Worm (Caenorhabditis elegans) whole organism, L1 larva: ENCODE results near the gene R52.6.
"Not testable (repeated sequence)": the region's sequence is repeated elsewhere in the genome, so short reads cannot be mapped to it uniquely, and the experiment has no call there.

Experiments
- C34B4.2 ChIP-seq: sonication (generic microtip); optimal IDR thresholded peaks from 2 replicates; lab custom pipeline; 2017; ENCODE audit warnings: mild to moderate bottlenecking, missing genetic modification characterization, missing compliant biosample characterization
- blmp-1 ChIP-seq: fragments of 150-350 bp; optimal IDR thresholded peaks from 2 replicates; lab custom pipeline; 2014; ENCODE audit warnings: missing biosample characterization, missing genetic modification characterization
- ceh-63 ChIP-seq: fragments of 200-800 bp; sonication (Bioruptor generic); optimal IDR thresholded peaks from 2 replicates; lab custom pipeline; 2018; ENCODE audit warnings: mild to moderate bottlenecking, missing genetic modification characterization, missing compliant biosample characterization
- ceh-8 ChIP-seq: fragments of 200-800 bp; sonication (Bioruptor generic); optimal IDR thresholded peaks from 2 replicates; lab custom pipeline; 2018; ENCODE audit warnings: mild to moderate bottlenecking, missing genetic modification characterization, moderate library complexity, missing compliant biosample characterization
- ceh-90 ChIP-seq: sonication (generic microtip); optimal IDR thresholded peaks from 2 replicates; lab custom pipeline; 2016; ENCODE audit warnings: missing genetic modification characterization, missing compliant biosample characterization
- efl-1 ChIP-seq, 4 experiments: fragments of 150-350 bp; optimal IDR thresholded peaks in 3 of 4; peaks in 1 of 4; 1 replicate in 1 of 4; 2 replicates in 3 of 4; lab custom pipeline; 2014; ENCODE audit warnings: missing biosample characterization in 2 of 4, missing genetic modification characterization in 2 of 4, missing genetic modification reagents in 2 of 4
- egl-13 ChIP-seq: sonication (generic microtip); optimal IDR thresholded peaks from 2 replicates; lab custom pipeline; 2016; ENCODE audit warnings: missing genotype, missing genetic modification reagents, missing genetic modification characterization, missing compliant biosample characterization
- elt-2 ChIP-seq: sonication (generic microtip); optimal IDR thresholded peaks from 2 replicates; lab custom pipeline; 2016; ENCODE audit warnings: missing genetic modification characterization, mild to moderate bottlenecking, inconsistent platforms, missing compliant biosample characterization, missing genetic modification reagents
- elt-3 ChIP-seq, 6 experiments: fragments of 150-350 bp in 1 of 6; sonication (generic microtip); optimal IDR thresholded peaks; 2 replicates each; lab custom pipeline; 2017 to 2018; ENCODE audit warnings: missing biosample characterization in 6 of 6, missing genetic modification characterization in 6 of 6, inconsistent platforms in 1 of 6
- ets-5 ChIP-seq: fragments of 200-800 bp; sonication (Bioruptor generic); IDR thresholded peaks from 2 replicates; pipeline ENCODE4 v1.3.6; 2022; ENCODE audit warnings: missing genetic modification characterization, missing compliant biosample characterization
- fkh-4 ChIP-seq: sonication (generic microtip); optimal IDR thresholded peaks from 2 replicates; lab custom pipeline; 2016; ENCODE audit warnings: missing compliant biosample characterization, missing genetic modification characterization, borderline replicate concordance
- fos-1 ChIP-seq: fragments of 150-350 bp; optimal IDR thresholded peaks from 2 replicates; lab custom pipeline; 2014; ENCODE audit warnings: missing biosample characterization, missing genetic modification characterization
- hlh-4 ChIP-seq: sonication (generic microtip); optimal IDR thresholded peaks from 2 replicates; lab custom pipeline; 2016; ENCODE audit warnings: mild to moderate bottlenecking, missing genetic modification characterization, missing compliant biosample characterization
- hpl-2 ChIP-seq: fragments of 150-350 bp; optimal IDR thresholded peaks from 2 replicates; lab custom pipeline; 2014; ENCODE audit warnings: missing biosample characterization, missing genetic modification reagents, missing genetic modification characterization
- irx-1 ChIP-seq: sonication (generic microtip); optimal IDR thresholded peaks from 2 replicates; lab custom pipeline; 2016; ENCODE audit warnings: missing genetic modification characterization, missing compliant biosample characterization
- isw-1 ChIP-seq: fragments of 200-800 bp; sonication (Bioruptor generic); IDR thresholded peaks from 2 replicates; pipeline ENCODE4 v1.3.6; 2022; ENCODE audit warnings: missing genetic modification characterization, missing compliant biosample characterization
- lin-15B ChIP-seq: fragments of 150-350 bp; sonication (generic microtip); optimal IDR thresholded peaks from 3 replicates; lab custom pipeline; 2014; ENCODE audit warnings: missing biosample characterization, missing genetic modification characterization
- lin-39 ChIP-seq: fragments of 150-350 bp; optimal IDR thresholded peaks from 2 replicates; lab custom pipeline; 2014; ENCODE audit warnings: missing biosample characterization, missing genetic modification reagents, missing genetic modification characterization
- mab-9 ChIP-seq: fragments of 200-800 bp; sonication (Bioruptor generic); IDR thresholded peaks from 2 replicates; pipeline ENCODE4 v1.3.6; 2022; ENCODE audit warnings: missing genetic modification reagents, missing genetic modification characterization, missing compliant biosample characterization
- nhr-11 ChIP-seq: fragments of 150-350 bp; optimal IDR thresholded peaks from 2 replicates; lab custom pipeline; 2014; ENCODE audit warnings: missing biosample characterization, missing genetic modification characterization
- nhr-19 ChIP-seq: fragments of 200-800 bp; sonication (Bioruptor generic); conservative IDR thresholded peaks from 2 replicates; pipeline ENCODE4 v1.3.6; 2022; ENCODE audit warnings: missing genetic modification characterization, missing compliant biosample characterization
- nhr-71 ChIP-seq: sonication (generic microtip); optimal IDR thresholded peaks from 2 replicates; lab custom pipeline; 2016; ENCODE audit warnings: mild to moderate bottlenecking, missing genetic modification characterization, moderate library complexity, missing compliant biosample characterization
- pax-3 ChIP-seq: fragments of 200-800 bp; sonication (Bioruptor generic); optimal IDR thresholded peaks from 2 replicates; lab custom pipeline; 2018; ENCODE audit warnings: mild to moderate bottlenecking, missing genetic modification characterization, moderate library complexity, missing compliant biosample characterization
- snpc-4 ChIP-seq: fragments of 150-350 bp; optimal IDR thresholded peaks from 2 replicates; lab custom pipeline; 2014; ENCODE audit warnings: missing biosample characterization, missing genetic modification characterization
- sox-4 ChIP-seq: sonication (generic microtip); optimal IDR thresholded peaks from 2 replicates; lab custom pipeline; 2016; ENCODE audit warnings: missing genetic modification characterization, missing compliant biosample characterization
- swsn-7 ChIP-seq: sonication (generic microtip); optimal IDR thresholded peaks from 2 replicates; lab custom pipeline; 2016; ENCODE audit warnings: missing genetic modification characterization, missing compliant biosample characterization
- unc-62 ChIP-seq: fragments of 150-350 bp; optimal IDR thresholded peaks from 2 replicates; lab custom pipeline; 2014; ENCODE audit warnings: missing biosample characterization, missing genetic modification reagents, missing genetic modification characterization
- unc-86 ChIP-seq: sonication (generic microtip); optimal IDR thresholded peaks from 2 replicates; lab custom pipeline; 2016; ENCODE audit warnings: missing genetic modification characterization, missing compliant biosample characterization
- ztf-11 ChIP-seq, 2 experiments: sonication (generic microtip); optimal IDR thresholded peaks; 2 replicates each; lab custom pipeline; 2016 to 2017; ENCODE audit warnings: missing genetic modification characterization in 2 of 2, missing biosample characterization in 1 of 2, missing compliant biosample characterization in 1 of 2

Gene R52.6

DNA sequence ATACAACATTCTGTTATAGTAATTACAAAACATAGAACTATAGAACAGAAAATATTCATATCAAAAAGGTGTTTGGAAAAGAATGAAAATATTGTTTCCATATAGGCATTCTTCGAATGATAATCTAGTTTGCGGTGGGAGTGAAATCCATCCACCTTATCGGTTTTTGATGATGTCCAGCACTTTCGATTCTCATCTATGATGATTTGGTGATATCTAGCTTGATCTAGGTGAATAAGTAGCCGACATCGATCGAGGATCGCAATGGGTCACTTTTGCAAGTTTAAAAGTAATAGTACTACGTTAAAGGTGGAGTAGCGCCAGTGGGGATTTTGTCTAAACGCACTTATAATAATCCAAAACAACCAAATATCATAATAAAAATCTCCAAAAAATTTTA lies at the start of gene R52.6:
TSS of gene R52.6 (minus strand) at position 101 of the 400 bp plus-strand sequence.
- TF ChIP-seq fos-1 = no peak
- TF ChIP-seq blmp-1 (tag; lab: Kevin White, UChicago) = peak; percentile 1

DNA sequence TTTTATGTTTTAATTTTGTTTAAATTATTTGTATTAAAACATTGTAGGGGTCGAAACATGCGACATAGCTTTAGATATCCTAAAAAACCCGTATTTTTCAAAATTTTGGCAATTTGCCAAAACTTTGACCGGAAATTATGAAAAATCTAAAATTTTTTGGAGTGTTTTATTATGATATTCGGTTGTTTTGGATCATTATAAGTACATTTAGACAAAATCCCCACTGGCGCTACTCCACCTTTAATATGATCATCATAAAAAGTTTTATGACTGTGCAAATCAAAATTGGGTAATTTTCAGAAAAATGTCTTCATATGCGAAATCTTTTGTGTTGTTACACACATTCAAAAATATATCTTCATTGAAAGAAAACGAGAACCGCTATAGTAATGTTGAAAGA lies 40.9 kb upstream of the R52.6 start, which contains the start of gene math-18:
TSS of gene math-18 (plus strand) at position 301 of the 400 bp plus-strand sequence.
- not testable (repeated sequence) for TF ChIP-seq snpc-4 (tag; lab: Kevin White, UChicago); ceh-63 (GFP tag; lab: Kevin White, UChicago); fos-1

DNA sequence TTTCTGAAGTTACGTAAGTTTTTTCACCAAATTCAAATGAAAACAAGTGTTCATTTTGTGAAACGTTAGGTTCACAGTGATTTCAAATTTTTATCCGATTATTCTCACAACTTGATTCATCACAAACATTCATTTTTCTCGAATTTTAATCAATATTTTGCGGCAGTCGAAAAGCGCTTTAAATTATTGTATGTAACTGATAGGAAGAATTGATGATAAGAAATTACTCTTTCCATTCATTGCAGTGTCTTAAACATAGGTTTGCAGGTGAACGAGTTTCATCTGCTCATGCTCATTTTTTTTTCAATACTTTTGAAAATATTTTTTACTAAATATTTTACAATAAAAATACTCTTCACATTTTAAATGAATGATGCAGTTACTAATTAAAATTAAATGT lies 39.6 kb upstream of the R52.6 start:
- TF ChIP-seq efl-1 (optimal IDR thresholded peaks at IDR 0.05; lab: Kevin White, UChicago) (no peak), efl-1 (GFP tag; optimal IDR thresholded peaks at IDR 0.05 in 1 of 2; lab: Kevin White, UChicago) (peak in 1 of 2 experiments; percentile 70), elt-2 (tag; lab: Kevin White, UChicago) (peak; percentile 38), irx-1 (no peak), ceh-8 (GFP tag; lab: Kevin White, UChicago) (no peak)

DNA sequence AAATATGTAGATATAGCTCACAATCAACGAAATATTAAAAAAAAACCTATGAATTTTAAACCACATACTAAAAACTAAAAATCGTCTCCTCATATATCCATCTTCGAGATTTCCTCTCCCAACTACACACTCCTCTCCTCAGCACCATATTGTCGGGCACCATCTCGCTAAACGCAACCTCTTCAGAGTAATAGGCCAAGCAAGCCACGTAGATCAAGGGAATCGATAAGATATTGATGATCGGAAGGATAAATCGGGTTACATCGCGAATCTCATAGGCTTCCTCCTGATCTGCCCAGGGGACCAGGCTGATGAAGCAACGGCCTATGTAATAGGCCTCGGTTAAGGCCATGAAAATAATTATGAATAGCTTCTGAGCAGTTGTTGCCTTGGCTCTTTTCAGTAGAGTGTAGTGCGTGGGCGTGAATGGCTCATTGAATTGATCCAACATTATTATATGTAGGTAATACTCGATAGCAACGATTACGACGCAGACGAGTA lies 37.7 kb upstream of the R52.6 start, which contains the start of the genes C40A11.7 and C40A11.8:
TSS of gene C40A11.7 (minus strand) at position 101 of the 501 bp plus-strand sequence.
TSS of gene C40A11.8 (minus strand) at position 451 of the 501 bp plus-strand sequence.
- no peak for TF ChIP-seq unc-86 (tag; lab: Kevin White, UChicago)
- no peak for TF ChIP-seq nhr-71 (tag; lab: Kevin White, UChicago)
- no peak for TF ChIP-seq ztf-11 (tag; optimal IDR thresholded peaks at IDR 0.05; lab: Kevin White, UChicago)
- TF ChIP-seq lin-39 (tag; lab: Kevin White, UChicago) = no peak
- TF ChIP-seq mab-9 (GFP tag; lab: Robert Waterston, UW) = no peak
- no peak for TF ChIP-seq elt-3 (tag; optimal IDR thresholded peaks at IDR 0.05; lab: Kevin White, UChicago)
- no peak for TF ChIP-seq egl-13 (tag; lab: Kevin White, UChicago)
- no peak for TF ChIP-seq hpl-2 (GFP tag; lab: Kevin White, UChicago)
- no peak for TF ChIP-seq unc-62
- TF ChIP-seq hlh-4 = no peak
- TF ChIP-seq sox-4 = no peak
- no peak for TF ChIP-seq nhr-19 (GFP tag; lab: Robert Waterston, UW)
- TF ChIP-seq ets-5 (GFP tag; lab: Robert Waterston, UW) = no peak
- TF ChIP-seq lin-15B (tag; lab: Kevin White, UChicago) = no peak
- TF ChIP-seq nhr-11 (tag; lab: Kevin White, UChicago) = no peak
- no peak for TF ChIP-seq C34B4.2 (tag; lab: Kevin White, UChicago)

DNA sequence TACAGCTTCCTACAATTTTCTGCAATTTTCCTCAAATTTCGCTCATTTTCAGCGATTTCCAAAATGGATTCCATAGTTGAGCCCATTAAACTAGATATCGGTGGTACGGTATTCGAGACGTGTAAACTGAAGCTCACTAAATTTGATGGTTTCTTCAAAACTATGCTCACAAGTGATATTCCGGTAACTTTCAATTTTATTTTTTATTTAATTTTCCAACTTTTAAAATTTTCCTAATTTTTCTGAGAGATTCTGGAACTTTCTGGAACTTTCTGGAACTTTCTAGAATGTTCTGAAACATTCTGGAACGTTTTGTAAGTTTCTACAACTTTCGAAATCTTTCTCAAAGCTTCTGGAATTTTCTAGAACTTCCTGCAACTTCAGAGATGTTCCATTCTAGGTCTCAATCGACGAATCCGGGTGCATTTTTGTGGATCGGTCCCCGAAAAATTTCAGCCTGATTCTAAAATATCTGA lies 34.1 kb upstream of the R52.6 start, which contains the start of gene C40A11.2:
TSS of gene C40A11.2 (plus strand) at position 51 of the 476 bp plus-strand sequence.
- TF ChIP-seq efl-1 (optimal IDR thresholded peaks at IDR 0.05; lab: Kevin White, UChicago) = no peak
- peak in 1 of 2 experiments; percentile 5 for TF ChIP-seq efl-1 (GFP tag; optimal IDR thresholded peaks at IDR 0.05 in 1 of 2; lab: Kevin White, UChicago)
- no peak for TF ChIP-seq lin-39 (tag; lab: Kevin White, UChicago)
- TF ChIP-seq ceh-8 (GFP tag; lab: Kevin White, UChicago) = no peak
- no peak for TF ChIP-seq fkh-4 (tag; lab: Kevin White, UChicago)
- TF ChIP-seq, all 84 proteins: peak for 1

DNA sequence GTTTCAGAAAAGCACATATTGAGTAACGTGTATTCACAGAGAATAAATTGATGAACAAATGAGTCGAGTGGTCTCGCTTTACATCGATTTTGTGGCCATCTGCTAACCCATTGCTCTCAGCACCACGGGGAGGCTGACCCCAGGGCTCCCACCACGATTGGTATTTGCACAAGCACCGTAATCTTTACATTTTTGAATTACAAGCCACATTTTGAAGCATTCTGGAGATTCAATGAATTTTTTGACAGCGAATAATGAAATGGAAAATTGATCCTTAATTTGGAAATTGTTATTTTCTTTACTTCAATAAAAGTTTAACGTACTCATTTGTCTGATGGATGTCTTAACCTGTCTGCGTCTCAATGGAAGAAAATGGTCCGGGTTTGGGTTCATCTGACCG lies 32.7 kb upstream of the R52.6 start, which contains the start of gene C40A11.6:
TSS of gene C40A11.6 (minus strand) at position 101 of the 400 bp plus-strand sequence.
- TF ChIP-seq ceh-90 (tag; lab: Kevin White, UChicago) = no peak
- no peak for TF ChIP-seq pax-3
- TF ChIP-seq swsn-7 = no peak
- no peak for TF ChIP-seq isw-1 (GFP tag; lab: Robert Waterston, UW)
